Fruit fly (Drosophila melanogaster) Kc167 (cell line): ENCODE data around the gene be.

Source experiments
- Myc ChIP-seq: fragments of >200 bp; optimal IDR thresholded peaks from 2 replicates; lab custom pipeline; 2017; ENCODE audit warnings: missing external identifiers
- Sin3A ChIP-seq: fragments of >200 bp; optimal IDR thresholded peaks from 2 replicates; lab custom pipeline; 2018; ENCODE audit warnings: missing external identifiers
- h ChIP-seq: fragments of >200 bp; optimal IDR thresholded peaks from 3 replicates; lab custom pipeline; 2018; ENCODE audit warnings: missing external identifiers
- insv ChIP-seq: fragments of >200 bp; optimal IDR thresholded peaks from 3 replicates; lab custom pipeline; 2018; ENCODE audit warnings: missing external identifiers
- psq ChIP-seq: fragments of >200 bp; optimal IDR thresholded peaks from 2 replicates; lab custom pipeline; 2017; ENCODE audit warnings: missing external identifiers
- ttk ChIP-seq: sonication (Bioruptor generic); optimal IDR thresholded peaks from 2 replicates; lab custom pipeline; 2017; ENCODE audit warnings: missing external identifiers

The be gene

dm6 chrX:15045608-15046007 lies 21.4 kb downstream of the be start:
- no peak for TF ChIP-seq h
- no peak for TF ChIP-seq ttk (lab: Kevin White, UChicago)
- TF ChIP-seq insv (lab: Kevin White, UChicago) = no peak
- TF ChIP-seq Sin3A (lab: Kevin White, UChicago) = no peak
- TF ChIP-seq psq (lab: Kevin White, UChicago) = no peak
- TF ChIP-seq Myc = no peak

DNA sequence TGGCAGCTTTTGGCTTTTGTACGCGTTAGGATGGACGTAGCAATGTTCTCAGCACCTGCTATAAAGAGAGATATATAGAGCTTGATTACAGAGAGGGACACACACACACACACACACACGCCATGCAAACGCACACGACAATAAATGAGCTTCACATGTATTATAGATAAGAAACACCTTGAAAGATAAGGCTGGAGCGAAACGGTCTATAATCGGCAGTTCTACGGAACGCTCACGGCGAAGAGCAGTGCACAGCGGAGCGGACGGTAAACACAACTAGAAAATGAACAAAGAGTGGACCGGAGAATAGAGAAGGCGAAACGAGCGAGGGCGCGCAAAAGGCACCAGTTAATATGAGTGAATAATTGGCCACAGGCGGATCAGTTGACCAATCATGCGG lies 24.5 kb downstream of the be start:
- TF ChIP-seq h = no peak
- TF ChIP-seq Sin3A (lab: Kevin White, UChicago) = no peak
- no peak for TF ChIP-seq psq (lab: Kevin White, UChicago)
- no peak for TF ChIP-seq ttk (lab: Kevin White, UChicago)
- no peak for TF ChIP-seq insv (lab: Kevin White, UChicago)
- TF ChIP-seq Myc = no peak

DNA sequence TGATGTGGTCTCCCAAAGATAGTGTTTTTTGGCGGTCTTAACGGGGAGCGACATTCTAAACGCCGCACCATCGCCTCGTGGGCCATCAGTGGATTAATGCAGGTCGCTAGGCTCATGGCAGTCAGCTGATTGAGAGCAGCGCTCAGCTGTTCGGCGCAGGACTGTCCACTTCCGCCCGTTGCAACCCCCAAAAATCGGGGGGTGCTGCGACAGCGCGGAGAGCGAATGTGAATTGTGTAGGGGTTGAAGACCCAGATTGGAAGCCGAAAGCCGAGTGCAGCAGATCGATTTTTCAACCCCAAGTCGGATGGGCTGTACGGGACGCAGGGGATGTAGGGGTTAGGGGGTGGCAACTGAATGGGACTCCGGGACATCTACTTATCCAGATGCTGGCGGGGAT lies 38.4 kb downstream of the be start:
- TF ChIP-seq h = no peak
- no peak for TF ChIP-seq psq (lab: Kevin White, UChicago)
- TF ChIP-seq ttk (lab: Kevin White, UChicago) = no peak
- no peak for TF ChIP-seq Sin3A (lab: Kevin White, UChicago)
- no peak for TF ChIP-seq insv (lab: Kevin White, UChicago)
- no peak for TF ChIP-seq Myc

DNA sequence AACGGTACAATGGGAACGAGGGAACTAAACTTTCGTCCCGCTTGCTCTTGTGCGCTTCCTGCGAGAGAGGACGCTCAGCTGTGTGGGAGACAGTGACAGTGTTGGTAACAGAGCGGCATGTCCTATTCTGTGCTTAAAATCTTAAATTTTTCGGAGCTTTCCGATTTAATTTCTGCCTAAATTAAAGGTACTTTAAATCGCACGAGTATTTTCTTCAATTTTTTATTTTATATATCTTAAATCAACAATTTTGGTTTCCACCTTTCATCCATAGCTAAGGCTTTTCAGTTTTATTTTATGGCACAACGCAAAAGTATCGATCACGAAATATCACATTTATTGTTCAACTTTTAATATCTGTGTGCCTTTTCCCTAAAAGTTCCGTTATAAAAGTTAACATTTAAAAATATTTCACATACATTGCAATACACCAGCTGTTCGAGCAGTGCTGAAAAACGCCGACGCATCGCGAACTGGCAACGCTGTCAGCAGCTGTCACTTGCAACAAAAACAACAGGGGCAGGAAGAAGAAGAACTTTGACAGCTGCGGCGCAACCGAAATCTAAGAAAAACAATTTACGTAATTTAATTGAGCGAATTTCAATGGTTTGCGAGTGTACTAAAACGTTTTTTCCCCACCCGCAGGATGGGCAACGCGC lies 39.3 kb downstream of the be start, which contains the start of the genes hiw and ND-B18:
hiw (minus strand) TSS at position 26 of the 659 bp plus-strand sequence.
ND-B18 (plus strand) TSS at position 330 of the 659 bp plus-strand sequence.
- TF ChIP-seq h (no peak), ttk (lab: Kevin White, UChicago) (no peak), Myc (no peak), insv (lab: Kevin White, UChicago) (no peak), Sin3A (lab: Kevin White, UChicago) (no peak), psq (lab: Kevin White, UChicago) (no peak)

- TF ChIP-seq Myc (no peak), h (no peak), ttk (lab: Kevin White, UChicago) (no peak), insv (lab: Kevin White, UChicago) (no peak), Sin3A (lab: Kevin White, UChicago) (no peak), psq (lab: Kevin White, UChicago) (no peak)
Observed at dm6 chrX:15066374-15067057, 42.3 kb downstream of the be start, which contains the start of the genes opm and dob. TSS of gene opm (minus strand) at chrX:15066432. TSS of gene dob (plus strand) at chrX:15067007.

- no peak for TF ChIP-seq h
- no peak for TF ChIP-seq insv (lab: Kevin White, UChicago)
- TF ChIP-seq psq (lab: Kevin White, UChicago) = no peak
- TF ChIP-seq Myc = no peak
- TF ChIP-seq Sin3A (lab: Kevin White, UChicago) = no peak
- TF ChIP-seq ttk (lab: Kevin White, UChicago) = no peak
Observed at dm6 chrX:15068537-15068936, 44.3 kb downstream of the be start.

dm6 chrX:15069417-15069896 lies 45.2 kb downstream of the be start:
- no peak for TF ChIP-seq ttk (lab: Kevin White, UChicago)
- no peak for TF ChIP-seq h
- no peak for TF ChIP-seq insv (lab: Kevin White, UChicago)
- TF ChIP-seq Myc = no peak
- no peak for TF ChIP-seq Sin3A (lab: Kevin White, UChicago)
- no peak for TF ChIP-seq psq (lab: Kevin White, UChicago)

- TF ChIP-seq h (no peak), Myc (no peak), ttk (lab: Kevin White, UChicago) (no peak), insv (lab: Kevin White, UChicago) (no peak), Sin3A (lab: Kevin White, UChicago) (no peak), psq (lab: Kevin White, UChicago) (no peak)
Observed at dm6 chrX:15070137-15070536, 45.9 kb downstream of the be start.

DNA sequence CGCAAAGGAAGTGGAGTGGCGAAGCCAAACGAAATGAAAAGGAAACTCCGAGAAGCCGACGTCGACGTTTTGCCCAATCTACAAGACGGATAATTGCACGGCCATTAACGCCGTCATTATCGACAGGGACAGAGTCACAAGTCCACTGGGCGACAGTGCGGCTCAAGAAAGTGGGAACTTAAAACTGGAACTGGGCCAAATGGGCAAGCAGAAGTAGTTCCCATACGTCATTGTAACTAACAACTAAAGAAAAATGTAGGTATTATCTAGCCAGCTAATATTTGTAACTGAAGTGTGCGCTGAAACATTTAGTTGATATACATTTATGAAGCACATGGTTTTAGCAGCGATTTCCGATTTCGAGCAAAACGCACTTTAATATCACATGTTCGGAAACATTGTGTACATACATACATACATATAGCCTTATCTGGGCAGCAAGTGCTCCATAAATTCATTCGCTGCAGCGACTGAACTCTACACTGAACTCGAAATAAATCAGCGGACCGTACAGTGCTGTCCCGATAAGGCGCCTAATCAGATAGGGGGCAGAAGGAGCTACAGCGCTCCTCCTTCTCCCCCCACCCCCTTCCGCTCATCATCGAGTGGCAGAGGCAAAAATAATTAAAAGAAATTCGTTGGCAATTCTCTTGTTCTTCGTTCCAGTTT lies 46.7 kb downstream of the be start:
- TF ChIP-seq Sin3A (lab: Kevin White, UChicago) = no peak
- TF ChIP-seq ttk (lab: Kevin White, UChicago) = no peak

- TF ChIP-seq insv (lab: Kevin White, UChicago) = no peak
- TF ChIP-seq h = no peak
- TF ChIP-seq ttk (lab: Kevin White, UChicago) = no peak
- TF ChIP-seq psq (lab: Kevin White, UChicago) = no peak
- TF ChIP-seq Sin3A (lab: Kevin White, UChicago) = no peak
- TF ChIP-seq Myc = no peak
Observed at dm6 chrX:15074646-15075351, 50.6 kb downstream of the be start.

dm6 chrX:15075485-15076037 lies 51.3 kb downstream of the be start:
- TF ChIP-seq h = no peak
- TF ChIP-seq Sin3A (lab: Kevin White, UChicago) = no peak
- no peak for TF ChIP-seq insv (lab: Kevin White, UChicago)
- no peak for TF ChIP-seq psq (lab: Kevin White, UChicago)
- no peak for TF ChIP-seq Myc
- TF ChIP-seq ttk (lab: Kevin White, UChicago) = no peak
